Fruit fly (Drosophila melanogaster): Measurements from ENCODE around the gene CG16986.

CG16986 gene

dm6 chr3L:2570269-2570723 is 29.8 kb upstream of the CG16986 start (continued):
- TF ChIP-seq CrebB (tag; optimal IDR thresholded peaks at IDR 0.05) (peak; percentile 6), CG12155 (GFP tag; optimal IDR thresholded peaks at IDR 0.05) (no peak), ara (GFP tag; IDR thresholded peaks at IDR 0.05) (no peak), CG2129 (GFP tag; IDR thresholded peaks at IDR 0.05; ENCODE audit: partially characterized antibody) (no peak), amos (GFP tag; IDR thresholded peaks at IDR 0.05; ENCODE audit: partially characterized antibody) (no peak), slp2 (GFP tag; optimal IDR thresholded peaks at IDR 0.05) (peak; percentile 26), NC2α (GFP tag; optimal IDR thresholded peaks at IDR 0.05) (no peak), Eip74EF (GFP tag; optimal IDR thresholded peaks at IDR 0.05) (peak in 1 of 2 experiments; percentile 38), CG6791 (GFP tag; IDR thresholded peaks at IDR 0.05; ENCODE audit: partially characterized antibody) (no peak), Blimp-1 (GFP tag; optimal IDR thresholded peaks at IDR 0.05) (peak; percentile 68), D19A (tag; optimal IDR thresholded peaks at IDR 0.05) (peak; percentile 56), sc (optimal IDR thresholded peaks at IDR 0.05) (no peak), sc (GFP tag; optimal IDR thresholded peaks at IDR 0.05) (no peak), CG7357 (GFP tag; IDR thresholded peaks at IDR 0.05) (no peak), CG9437 (GFP tag; optimal IDR thresholded peaks at IDR 0.05) (no peak), sqz (GFP tag; optimal IDR thresholded peaks at IDR 0.05) (no peak), Awh (GFP tag; IDR thresholded peaks at IDR 0.05) (peak; percentile 56; the same call in 1 of the 2 replicates), row (GFP tag; IDR thresholded peaks at IDR 0.05) (peak; percentile 46; the same call in 1 of the 3 replicates), Tbp (GFP tag; optimal IDR thresholded peaks at IDR 0.05) (no peak), Elba2 (GFP tag; optimal IDR thresholded peaks at IDR 0.05) (no peak), corto (GFP tag; optimal IDR thresholded peaks at IDR 0.05) (no peak), CG7556 (GFP tag; optimal IDR thresholded peaks at IDR 0.05) (peak; percentile 43), CG10267 (tag; optimal IDR thresholded peaks at IDR 0.05) (peak; percentile 34), D19B (GFP tag; optimal IDR thresholded peaks at IDR 0.05) (no peak), Rx (GFP tag; IDR thresholded peaks at IDR 0.05) (no peak), CG8359 (GFP tag; optimal IDR thresholded peaks at IDR 0.05; ENCODE audit: borderline replicate concordance) (no peak), CG10147 (GFP tag; optimal IDR thresholded peaks at IDR 0.05) (peak; percentile 33), CG8478 (optimal IDR thresholded peaks at IDR 0.05) (no peak), danr (GFP tag; IDR thresholded peaks at IDR 0.05) (no peak), Atf-2 (GFP tag; optimal IDR thresholded peaks at IDR 0.05) (no peak), jigr1 (GFP tag; IDR thresholded peaks at IDR 0.05) (no peak), ems (GFP tag; optimal IDR thresholded peaks at IDR 0.05) (no peak), Drgx (GFP tag; IDR thresholded peaks at IDR 0.05) (peak; percentile 82), CoRest (tag; optimal IDR thresholded peaks at IDR 0.05) (peak; percentile 31), dm (GFP tag; optimal IDR thresholded peaks at IDR 0.05) (no peak), br (optimal IDR thresholded peaks at IDR 0.05) (no peak), gfzf (GFP tag; optimal IDR thresholded peaks at IDR 0.05) (no peak), Bdp1 (GFP tag; optimal IDR thresholded peaks at IDR 0.05) (no peak), gem (tag; optimal IDR thresholded peaks at IDR 0.05) (no peak), Sry-β (GFP tag; optimal IDR thresholded peaks at IDR 0.05) (no peak), dysf (GFP tag; IDR thresholded peaks at IDR 0.05) (peak; percentile 59; the same call in 1 of the 3 replicates), Antp (GFP tag; optimal IDR thresholded peaks at IDR 0.05) (no peak), lola (GFP tag; optimal IDR thresholded peaks at IDR 0.05) (no peak), Stat92E (GFP tag; optimal IDR thresholded peaks at IDR 0.05) (no peak), CG6175 (GFP tag; IDR thresholded peaks at IDR 0.05) (no peak), CG14667 (GFP tag; IDR thresholded peaks at IDR 0.05) (no peak), D (optimal IDR thresholded peaks at IDR 0.05) (no peak), D (GFP tag; optimal IDR thresholded peaks at IDR 0.05) (peak; percentile 17), prd (optimal IDR thresholded peaks at IDR 0.05) (no peak), prd (GFP tag; IDR thresholded peaks at IDR 0.05) (no peak), BEAF-32 (GFP tag; optimal IDR thresholded peaks at IDR 0.05) (no peak), CG3726 (GFP tag; IDR thresholded peaks at IDR 0.05) (no peak)

All from whole organism, embryonic.